Fruit fly (Drosophila melanogaster) whole organism, embryonic: Measurements from ENCODE around the gene CG17344.
A peak's percentile ranks its signal among the peaks of the same experiment; 100 is the strongest.

ENCODE experiments used
- Aef1 ChIP-seq: fragments of 200-800 bp; sonication (Bioruptor generic); IDR thresholded peaks from 3 replicates; pipeline ENCODE4 v1.3.6; 2022; ENCODE audit warnings: missing biosample characterization, missing genetic modification characterization
- CG12391 ChIP-seq: fragments of 200-800 bp; sonication (Bioruptor generic); optimal IDR thresholded peaks from 3 replicates; lab custom pipeline; 2018; ENCODE audit warnings: missing biosample characterization, mild to moderate bottlenecking, missing genetic modification characterization, moderate library complexity
- CG13296 ChIP-seq: fragments of 200-800 bp; sonication (Bioruptor generic); optimal IDR thresholded peaks from 3 replicates; lab custom pipeline; 2018; ENCODE audit warnings: missing biosample characterization, mild to moderate bottlenecking, missing genetic modification characterization
- CG13894 ChIP-seq: fragments of 200-800 bp; sonication (Bioruptor generic); optimal IDR thresholded peaks from 3 replicates; lab custom pipeline; 2018; ENCODE audit warnings: missing biosample characterization, mild to moderate bottlenecking, missing genetic modification characterization, moderate library complexity
- CG14667 ChIP-seq: fragments of 200-800 bp; sonication (Bioruptor generic); IDR thresholded peaks from 2 replicates; pipeline ENCODE4 v1.3.6; 2022; ENCODE audit warnings: missing biosample characterization, missing genetic modification characterization
- CG15011 ChIP-seq: fragments of 200-800 bp; sonication (Bioruptor generic); optimal IDR thresholded peaks from 3 replicates; lab custom pipeline; 2018; ENCODE audit warnings: missing biosample characterization, mild to moderate bottlenecking, missing genetic modification characterization
- CG15601 ChIP-seq: fragments of 200-800 bp; sonication (Bioruptor generic); optimal IDR thresholded peaks from 3 replicates; lab custom pipeline; 2019; ENCODE audit warnings: missing biosample characterization, mild to moderate bottlenecking, missing genetic modification characterization, moderate library complexity
- CG16863 ChIP-seq: fragments of 200-800 bp; sonication (Bioruptor generic); optimal IDR thresholded peaks from 3 replicates; lab custom pipeline; 2016; ENCODE audit warnings: missing biosample characterization, missing genetic modification characterization
- CG2129 ChIP-seq: fragments of 200-800 bp; sonication (Bioruptor generic); IDR thresholded peaks from 2 replicates; pipeline ENCODE4 v1.3.6; 2022; ENCODE audit warnings: missing biosample characterization, missing genetic modification characterization; ENCODE audit not compliant: partially characterized antibody
- CG30431 ChIP-seq: fragments of 200-800 bp; sonication (Bioruptor generic); optimal IDR thresholded peaks from 2 replicates; lab custom pipeline; 2017; ENCODE audit warnings: missing biosample characterization, missing genetic modification characterization
- CG32772 ChIP-seq: fragments of 200-800 bp; sonication (Bioruptor generic); IDR thresholded peaks from 2 replicates; pipeline ENCODE4 v1.3.6; 2022; ENCODE audit warnings: missing biosample characterization, missing genetic modification characterization
- CG34376 ChIP-seq: fragments of 200-800 bp; sonication (Bioruptor generic); optimal IDR thresholded peaks from 2 replicates; lab custom pipeline; 2018; ENCODE audit warnings: missing biosample characterization, mild to moderate bottlenecking, missing genetic modification characterization
- CG3995 ChIP-seq: fragments of 200-800 bp; sonication (Bioruptor generic); optimal IDR thresholded peaks from 3 replicates; lab custom pipeline; 2016; ENCODE audit warnings: missing biosample characterization, missing genetic modification characterization
- CG7786 ChIP-seq: fragments of 200-800 bp; sonication (Bioruptor generic); optimal IDR thresholded peaks from 2 replicates; lab custom pipeline; 2016; ENCODE audit warnings: missing biosample characterization, missing genetic modification characterization
- CG7963 ChIP-seq: fragments of 200-800 bp; sonication (Bioruptor generic); IDR thresholded peaks from 3 replicates; pipeline ENCODE4 v1.3.6; 2022; ENCODE audit warnings: missing biosample characterization, missing genetic modification characterization; ENCODE audit not compliant: partially characterized antibody
- CG9817 ChIP-seq: fragments of 200-800 bp; sonication (Bioruptor generic); optimal IDR thresholded peaks from 2 replicates; lab custom pipeline; 2018; ENCODE audit warnings: missing biosample characterization, mild to moderate bottlenecking, missing genetic modification characterization, moderate library complexity
- CkIIα-i1 ChIP-seq: fragments of 200-800 bp; sonication (Bioruptor generic); IDR thresholded peaks from 2 replicates; pipeline ENCODE4 v1.3.6; 2022; ENCODE audit warnings: missing biosample characterization, missing genetic modification characterization
- D19B ChIP-seq: fragments of 200-800 bp; sonication (Bioruptor generic); optimal IDR thresholded peaks from 2 replicates; lab custom pipeline; 2017; ENCODE audit warnings: missing biosample characterization, mild to moderate bottlenecking, missing genetic modification characterization
- Dp ChIP-seq: fragments of 200-800 bp; sonication (Bioruptor generic); optimal IDR thresholded peaks from 2 replicates; lab custom pipeline; 2018; ENCODE audit warnings: missing biosample characterization, mild to moderate bottlenecking, missing genetic modification characterization, moderate library complexity
- HLH3B ChIP-seq: fragments of 200-800 bp; sonication (Bioruptor generic); IDR thresholded peaks from 2 replicates; pipeline ENCODE4 v1.3.6; 2022; ENCODE audit warnings: missing biosample characterization, missing genetic modification characterization
- Hand ChIP-seq: fragments of 200-800 bp; sonication (Bioruptor generic); optimal IDR thresholded peaks from 2 replicates; lab custom pipeline; 2017; ENCODE audit warnings: mild to moderate bottlenecking, missing biosample characterization, missing genetic modification reagents, missing genetic modification characterization
- NFAT ChIP-seq: fragments of 200-800 bp; sonication (Bioruptor generic); IDR thresholded peaks from 2 replicates; pipeline ENCODE4 v1.3.6; 2022; ENCODE audit warnings: missing biosample characterization, missing genetic modification characterization
- Scr ChIP-seq: fragments of 200-800 bp; sonication (Bioruptor generic); IDR thresholded peaks from 2 replicates; pipeline ENCODE4 v1.3.6; 2022; ENCODE audit warnings: missing biosample characterization, missing genetic modification characterization; ENCODE audit not compliant: partially characterized antibody
- Taf1 ChIP-seq: fragments of 200-800 bp; sonication (Bioruptor generic); IDR thresholded peaks from 2 replicates; pipeline ENCODE4 v1.3.6; 2022; ENCODE audit warnings: missing biosample characterization, missing genetic modification characterization
- az2 ChIP-seq: fragments of 200-800 bp; sonication (Bioruptor generic); optimal IDR thresholded peaks from 3 replicates; lab custom pipeline; 2016; ENCODE audit warnings: missing biosample characterization, missing genetic modification characterization
- bab2 ChIP-seq: fragments of 200-800 bp; sonication (Bioruptor generic); optimal IDR thresholded peaks from 2 replicates; lab custom pipeline; 2016; ENCODE audit warnings: missing biosample characterization, missing genetic modification characterization
- fu2 ChIP-seq: fragments of 200-800 bp; sonication (Bioruptor generic); optimal IDR thresholded peaks from 2 replicates; lab custom pipeline; 2016; ENCODE audit warnings: missing biosample characterization, missing genetic modification characterization
- gcm2 ChIP-seq: fragments of 200-800 bp; sonication (Bioruptor generic); optimal IDR thresholded peaks from 2 replicates; lab custom pipeline; 2016; ENCODE audit warnings: missing biosample characterization, missing genetic modification characterization
- gsb ChIP-seq: fragments of 200-800 bp; sonication (Bioruptor generic); IDR thresholded peaks from 2 replicates; pipeline ENCODE4 v1.3.6; 2022; ENCODE audit warnings: missing biosample characterization, missing genetic modification characterization
- hbn ChIP-seq: fragments of 200-800 bp; sonication (Bioruptor generic); IDR thresholded peaks from 2 replicates; pipeline ENCODE4 v1.3.6; 2022; ENCODE audit warnings: missing biosample characterization, missing genetic modification characterization; ENCODE audit not compliant: partially characterized antibody
- klu ChIP-seq: fragments of 200-800 bp; sonication (Bioruptor generic); IDR thresholded peaks from 2 replicates; pipeline ENCODE4 v1.3.6; 2022; ENCODE audit warnings: missing biosample characterization, missing genetic modification characterization
- knrl ChIP-seq: fragments of 200-800 bp; sonication (Bioruptor generic); IDR thresholded peaks from 3 replicates; pipeline ENCODE4 v1.3.6; 2022; ENCODE audit warnings: missing biosample characterization, missing genetic modification characterization; ENCODE audit not compliant: partially characterized antibody
- mirr ChIP-seq: fragments of 200-800 bp; sonication (Bioruptor generic); optimal IDR thresholded peaks from 3 replicates; lab custom pipeline; 2018; ENCODE audit warnings: missing biosample characterization, mild to moderate bottlenecking, missing genetic modification characterization
- schlank ChIP-seq: fragments of 200-800 bp; sonication (Bioruptor generic); optimal IDR thresholded peaks from 2 replicates; lab custom pipeline; 2018; ENCODE audit warnings: missing biosample characterization, mild to moderate bottlenecking, missing genetic modification characterization
- sisA ChIP-seq: fragments of 200-800 bp; sonication (Bioruptor generic); IDR thresholded peaks from 2 replicates; pipeline ENCODE4 v1.3.6; 2022; ENCODE audit warnings: missing biosample characterization, missing genetic modification characterization
- tio ChIP-seq: fragments of 200-800 bp; sonication (Bioruptor generic); optimal IDR thresholded peaks from 2 replicates; lab custom pipeline; 2017; ENCODE audit warnings: missing biosample characterization, missing genetic modification characterization, inconsistent platforms
- unc-4 ChIP-seq: fragments of 200-800 bp; sonication (Bioruptor generic); IDR thresholded peaks from 2 replicates; pipeline ENCODE4 v1.3.6; 2022; ENCODE audit warnings: missing biosample characterization, missing genetic modification characterization; ENCODE audit not compliant: partially characterized antibody
- z ChIP-seq: fragments of 200-800 bp; sonication (Bioruptor generic); IDR thresholded peaks from 3 replicates; pipeline ENCODE4 v1.3.6; 2022; ENCODE audit warnings: missing biosample characterization, missing genetic modification characterization
- zf30C ChIP-seq: fragments of 200-800 bp; sonication (Bioruptor generic); optimal IDR thresholded peaks from 3 replicates; lab custom pipeline; 2018; ENCODE audit warnings: missing biosample characterization, mild to moderate bottlenecking, missing genetic modification characterization

Gene CG17344

DNA sequence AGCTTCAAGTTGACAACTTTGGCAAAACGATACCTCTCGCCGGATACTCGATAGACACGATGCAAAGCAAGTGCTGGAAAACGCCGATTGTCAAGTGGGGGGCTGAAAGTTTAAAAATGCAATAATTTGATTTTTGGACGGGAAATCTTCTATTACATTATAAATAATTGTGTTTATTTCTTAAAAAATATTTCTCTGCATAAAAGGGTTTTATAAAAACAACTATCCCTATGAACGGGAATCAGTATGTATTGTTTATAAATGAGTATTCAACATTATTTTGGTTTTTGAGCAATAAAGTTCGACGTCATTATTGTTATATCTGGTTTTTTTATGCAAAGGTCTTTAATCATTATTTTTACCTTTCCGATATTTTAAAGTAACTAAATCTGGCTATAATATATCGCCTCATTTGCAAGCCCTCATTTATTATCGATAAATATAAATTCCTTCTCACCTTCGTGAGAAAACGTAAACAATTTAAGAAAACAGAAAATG lies 30.1 kb downstream of the CG17344 start, which contains the start of the genes AsnRS and DCTN6-p27 (continued):
- TF ChIP-seq CG30431 (GFP tag; lab: Kevin White, UChicago) = peak; percentile 14
- peak; percentile 22 for TF ChIP-seq CG7786 (GFP tag; lab: Kevin White, UChicago)
- TF ChIP-seq CG15601 (tag; lab: Kevin White, UChicago) = peak; percentile 63
- TF ChIP-seq CG34376 (GFP tag; lab: Kevin White, UChicago) = peak; percentile 46
- TF ChIP-seq schlank (tag; lab: Kevin White, UChicago) = peak; percentile 1
- TF ChIP-seq klu = no peak
- peak; percentile 75; the same call in 2 of the 3 replicates for TF ChIP-seq knrl
- 0 out of 2 replicates have a peak, but pooled peaks have one; percentile 35 for TF ChIP-seq HLH3B
- peak; percentile 79 for TF ChIP-seq CG12391 (tag; lab: Kevin White, UChicago)
- peak; percentile 28; the same call in 2 of the 3 replicates for TF ChIP-seq Aef1 (GFP tag; lab: Robert Waterston, UW)
- TF ChIP-seq sisA = peak; percentile 50
- peak; percentile 95 for TF ChIP-seq CG16863 (GFP tag; lab: Kevin White, UChicago)
- peak; percentile 58 for TF ChIP-seq CG13894
- TF ChIP-seq az2 = peak; percentile 66
- TF ChIP-seq CG9817 (tag; lab: Kevin White, UChicago) = peak; percentile 68
- peak; percentile 82 for TF ChIP-seq Scr (GFP tag; lab: Robert Waterston, UW)
- TF ChIP-seq CG14667 (GFP tag; lab: Robert Waterston, UW) = peak; percentile 25; the same call in 1 of the 2 replicates
- TF ChIP-seq CG32772 (GFP tag; lab: Robert Waterston, UW) = 0 out of 2 replicates have a peak, but pooled peaks have one; percentile 19
- peak; percentile 68 for TF ChIP-seq unc-4 (GFP tag; lab: Robert Waterston, UW)
- TF ChIP-seq z (GFP tag; lab: Robert Waterston, UW) = no peak
- no peak for TF ChIP-seq zf30C (GFP tag; lab: Kevin White, UChicago)
- peak; percentile 47 for TF ChIP-seq CG2129 (GFP tag; lab: Robert Waterston, UW)
- TF ChIP-seq hbn (GFP tag; lab: Robert Waterston, UW) = peak; percentile 63
- TF ChIP-seq fu2 (GFP tag; lab: Kevin White, UChicago) = peak; percentile 21
- peak; percentile 49 for TF ChIP-seq Dp
- no peak for TF ChIP-seq tio (GFP tag; lab: Kevin White, UChicago)
- TF ChIP-seq Hand (GFP tag; lab: Kevin White, UChicago) = peak; percentile 38
- TF ChIP-seq Taf1 (GFP tag; lab: Robert Waterston, UW) = no peak
- no peak for TF ChIP-seq gsb
- peak; percentile 38 for TF ChIP-seq CG3995 (GFP tag; lab: Kevin White, UChicago)
- TF ChIP-seq bab2 (GFP tag; lab: Kevin White, UChicago) = peak; percentile 39
- TF ChIP-seq D19B = peak; percentile 16
- no peak for TF ChIP-seq CkIIα-i1
- TF ChIP-seq mirr = peak; percentile 55
- no peak for TF ChIP-seq CG15011 (GFP tag; lab: Kevin White, UChicago)
- TF ChIP-seq gcm2 (GFP tag; lab: Kevin White, UChicago) = peak; percentile 54
- peak; percentile 74 for TF ChIP-seq CG13296 (GFP tag; lab: Kevin White, UChicago)
- TF ChIP-seq CG7963 (GFP tag; lab: Robert Waterston, UW) = peak; percentile 17; the same call in 1 of the 3 replicates
- peak; percentile 77 for TF ChIP-seq NFAT (GFP tag; lab: Robert Waterston, UW)
